Fruit fly (Drosophila melanogaster) whole organism, embryonic: ENCODE data around the gene Dic1.

Experiments used
- CG10267 ChIP-seq: fragments of 200-800 bp; sonication (Bioruptor generic); optimal IDR thresholded peaks from 2 replicates; lab custom pipeline; 2018; ENCODE audit warnings: missing biosample characterization, mild to moderate bottlenecking, missing genetic modification characterization, moderate library complexity
- CG10654 ChIP-seq: fragments of 200-800 bp; sonication (Bioruptor generic); optimal IDR thresholded peaks from 2 replicates; lab custom pipeline; 2016; ENCODE audit warnings: missing biosample characterization, missing genetic modification characterization
- CG11456 ChIP-seq: fragments of 200-800 bp; sonication (Bioruptor generic); IDR thresholded peaks from 3 replicates; pipeline ENCODE4 v1.3.6; 2022; ENCODE audit warnings: missing biosample characterization, missing genetic modification characterization
- CG12659 ChIP-seq: fragments of 200-800 bp; sonication (Bioruptor generic); optimal IDR thresholded peaks from 3 replicates; lab custom pipeline; 2017; ENCODE audit warnings: mild to moderate bottlenecking, missing biosample characterization, missing genetic modification reagents, missing genetic modification characterization
- CG13287 ChIP-seq: fragments of 200-800 bp; sonication (Bioruptor generic); IDR thresholded peaks from 2 replicates; pipeline ENCODE4 v1.3.6; 2022; ENCODE audit warnings: missing biosample characterization, missing genetic modification characterization; ENCODE audit not compliant: partially characterized antibody
- CG14860 ChIP-seq: fragments of 200-800 bp; sonication (Bioruptor generic); IDR thresholded peaks from 3 replicates; pipeline ENCODE4 v1.3.6; 2022; ENCODE audit warnings: missing biosample characterization, missing genetic modification characterization; ENCODE audit not compliant: partially characterized antibody
- CG17186 ChIP-seq: fragments of 200-800 bp; sonication (Bioruptor generic); optimal IDR thresholded peaks from 3 replicates; lab custom pipeline; 2017; ENCODE audit warnings: missing biosample characterization, missing genetic modification reagents, missing genetic modification characterization
- CG17829 ChIP-seq: fragments of 200-800 bp; optimal IDR thresholded peaks from 2 replicates; lab custom pipeline; 2019; ENCODE audit warnings: missing biosample characterization, mild to moderate bottlenecking, missing genetic modification characterization, moderate library complexity
- CG3163 ChIP-seq: fragments of 200-800 bp; sonication (Bioruptor generic); optimal IDR thresholded peaks from 3 replicates; lab custom pipeline; 2016; ENCODE audit warnings: missing biosample characterization, missing genetic modification characterization
- CG42726 ChIP-seq: fragments of 200-800 bp; sonication (Bioruptor generic); IDR thresholded peaks from 2 replicates; pipeline ENCODE4 v1.3.6; 2022; ENCODE audit warnings: missing biosample characterization, missing genetic modification characterization; ENCODE audit not compliant: partially characterized antibody
- CG8924 ChIP-seq: fragments of 200-800 bp; optimal IDR thresholded peaks from 3 replicates; lab custom pipeline; 2019; ENCODE audit warnings: missing biosample characterization, mild to moderate bottlenecking, missing genetic modification characterization, moderate library complexity
- CG9437 ChIP-seq: fragments of 200-800 bp; sonication (Bioruptor generic); optimal IDR thresholded peaks from 2 replicates; lab custom pipeline; 2018; ENCODE audit warnings: missing biosample characterization, mild to moderate bottlenecking, missing genetic modification characterization
- CG9609 ChIP-seq: fragments of 200-800 bp; sonication (Bioruptor generic); optimal IDR thresholded peaks from 3 replicates; lab custom pipeline; 2016; ENCODE audit warnings: missing biosample characterization, missing genetic modification characterization
- CG9817 ChIP-seq: fragments of 200-800 bp; sonication (Bioruptor generic); optimal IDR thresholded peaks from 2 replicates; lab custom pipeline; 2018; ENCODE audit warnings: missing biosample characterization, mild to moderate bottlenecking, missing genetic modification characterization, moderate library complexity
- CHES-1-like ChIP-seq: fragments of 200-800 bp; sonication (Bioruptor generic); optimal IDR thresholded peaks from 2 replicates; lab custom pipeline; 2016; ENCODE audit warnings: missing biosample characterization, missing genetic modification characterization
- Camta ChIP-seq: fragments of 200-800 bp; sonication (Bioruptor generic); optimal IDR thresholded peaks from 2 replicates; lab custom pipeline; 2016; ENCODE audit warnings: missing biosample characterization, missing genetic modification characterization
- CoRest ChIP-seq: fragments of 200-800 bp; sonication (Bioruptor generic); optimal IDR thresholded peaks from 3 replicates; lab custom pipeline; 2018; ENCODE audit warnings: missing biosample characterization, mild to moderate bottlenecking, missing genetic modification characterization, moderate library complexity
- Dad ChIP-seq: fragments of 200-800 bp; sonication (Bioruptor generic); optimal IDR thresholded peaks from 3 replicates; lab custom pipeline; 2016; ENCODE audit warnings: missing biosample characterization, missing genetic modification characterization
- Dip3 ChIP-seq: fragments of 200-800 bp; sonication (Bioruptor generic); optimal IDR thresholded peaks from 3 replicates; lab custom pipeline; 2016; ENCODE audit warnings: missing biosample characterization, missing genetic modification characterization
- Dll ChIP-seq: fragments of 200-800 bp; sonication (Bioruptor generic); IDR thresholded peaks from 4 replicates; pipeline ENCODE4 v1.3.6; 2022; ENCODE audit warnings: missing biosample characterization, missing genetic modification characterization; ENCODE audit not compliant: partially characterized antibody
- E2f1 ChIP-seq: fragments of 200-800 bp; sonication (Bioruptor generic); IDR thresholded peaks from 2 replicates; pipeline ENCODE4 v1.3.6; 2022; ENCODE audit warnings: missing biosample characterization, missing genetic modification characterization
- Gug ChIP-seq: fragments of 200-800 bp; sonication (Bioruptor generic); IDR thresholded peaks from 4 replicates; pipeline ENCODE4 v1.3.6; 2022; ENCODE audit warnings: missing biosample characterization, missing genetic modification characterization
- HLHmδ ChIP-seq: fragments of 200-800 bp; sonication (Bioruptor generic); optimal IDR thresholded peaks from 2 replicates; lab custom pipeline; 2018; ENCODE audit warnings: missing biosample characterization, mild to moderate bottlenecking, missing genetic modification characterization, moderate library complexity
- Hey ChIP-seq: fragments of 200-800 bp; sonication (Bioruptor generic); optimal IDR thresholded peaks from 3 replicates; lab custom pipeline; 2018; ENCODE audit warnings: missing biosample characterization, mild to moderate bottlenecking, missing genetic modification characterization
- Jarid2 ChIP-seq: fragments of 200-800 bp; sonication (Bioruptor generic); optimal IDR thresholded peaks from 3 replicates; lab custom pipeline; 2017; ENCODE audit warnings: mild to moderate bottlenecking, missing biosample characterization, missing genetic modification reagents, missing genetic modification characterization
- Kr ChIP-seq: fragments of 200-800 bp; sonication (Bioruptor generic); optimal IDR thresholded peaks from 2 replicates; lab custom pipeline; 2017; ENCODE audit warnings: missing biosample characterization, mild to moderate bottlenecking, missing genetic modification characterization
- MTF-1 ChIP-seq: fragments of 200-800 bp; sonication (Bioruptor generic); optimal IDR thresholded peaks from 2 replicates; lab custom pipeline; 2018; ENCODE audit warnings: missing biosample characterization, mild to moderate bottlenecking, missing genetic modification characterization, borderline replicate concordance
- NfI ChIP-seq: fragments of 200-800 bp; sonication (Bioruptor generic); optimal IDR thresholded peaks from 3 replicates; lab custom pipeline; 2018; ENCODE audit warnings: missing biosample characterization, mild to moderate bottlenecking, missing genetic modification characterization, moderate library complexity
- Rfx ChIP-seq: fragments of 200-800 bp; sonication (Bioruptor generic); IDR thresholded peaks from 2 replicates; pipeline ENCODE4 v1.3.6; 2022; ENCODE audit warnings: missing biosample characterization, missing genetic modification characterization
- Sry-β ChIP-seq: fragments of 200-800 bp; sonication (Bioruptor generic); optimal IDR thresholded peaks from 2 replicates; lab custom pipeline; 2018; ENCODE audit warnings: missing biosample characterization, mild to moderate bottlenecking, missing genetic modification characterization, moderate library complexity
- Usf ChIP-seq: fragments of 200-800 bp; sonication (Bioruptor generic); optimal IDR thresholded peaks from 2 replicates; lab custom pipeline; 2017; ENCODE audit warnings: missing genotype, missing biosample characterization, missing genetic modification characterization
- amos ChIP-seq: fragments of 200-800 bp; sonication (Bioruptor generic); IDR thresholded peaks from 2 replicates; pipeline ENCODE4 v1.3.6; 2022; ENCODE audit warnings: missing biosample characterization, missing genetic modification characterization; ENCODE audit not compliant: partially characterized antibody
- chn ChIP-seq: fragments of 200-800 bp; sonication (Bioruptor generic); optimal IDR thresholded peaks from 2 replicates; lab custom pipeline; 2016; ENCODE audit warnings: missing biosample characterization, missing genetic modification characterization
- disco-r ChIP-seq: fragments of 200-800 bp; sonication (Bioruptor generic); optimal IDR thresholded peaks from 2 replicates; lab custom pipeline; 2016; ENCODE audit warnings: missing biosample characterization, missing genetic modification characterization
- fu2 ChIP-seq: fragments of 200-800 bp; sonication (Bioruptor generic); optimal IDR thresholded peaks from 2 replicates; lab custom pipeline; 2016; ENCODE audit warnings: missing biosample characterization, missing genetic modification characterization
- gsb-n ChIP-seq: fragments of 200-800 bp; sonication (Bioruptor generic); optimal IDR thresholded peaks from 3 replicates; lab custom pipeline; 2018; ENCODE audit warnings: missing biosample characterization, mild to moderate bottlenecking, missing genetic modification characterization
- hb ChIP-seq: fragments of 200-800 bp; sonication (Bioruptor generic); IDR thresholded peaks from 3 replicates; pipeline ENCODE4 v1.3.6; 2022; ENCODE audit warnings: missing biosample characterization, missing genetic modification characterization; ENCODE audit not compliant: partially characterized antibody
- hkb ChIP-seq, 2 experiments: fragments of 200-800 bp in 1 of 2; fragments of >200 bp in 1 of 2; sonication (Bioruptor generic) in 1 of 2; IDR thresholded peaks in 1 of 2; optimal IDR thresholded peaks in 1 of 2; 2 replicates each; pipeline versions ENCODE4 v1.3.6 to Lab custom; 2017 to 2022; ENCODE audit warnings: missing biosample characterization in 1 of 2, missing genetic modification characterization in 1 of 2
- lab ChIP-seq: fragments of 200-800 bp; sonication (Bioruptor generic); optimal IDR thresholded peaks from 3 replicates; lab custom pipeline; 2017; ENCODE audit warnings: missing biosample characterization, missing genetic modification characterization, mild to moderate bottlenecking, moderate library complexity, missing genetic modification reagents
- lilli ChIP-seq: fragments of 200-800 bp; sonication (Bioruptor generic); optimal IDR thresholded peaks from 3 replicates; lab custom pipeline; 2016; ENCODE audit warnings: missing biosample characterization, missing genetic modification characterization
- p53 ChIP-seq: fragments of 200-800 bp; sonication (Bioruptor generic); optimal IDR thresholded peaks from 2 replicates; lab custom pipeline; 2016; ENCODE audit warnings: missing biosample characterization, missing genetic modification characterization
- pho ChIP-seq: fragments of 200-800 bp; sonication (Bioruptor generic); optimal IDR thresholded peaks from 2 replicates; lab custom pipeline; 2016; ENCODE audit warnings: missing biosample characterization, missing genetic modification characterization
- pum ChIP-seq: fragments of 200-800 bp; sonication (Bioruptor generic); optimal IDR thresholded peaks from 2 replicates; lab custom pipeline; 2016; ENCODE audit warnings: missing biosample characterization, missing genetic modification characterization
- repo ChIP-seq: fragments of 200-800 bp; sonication (Bioruptor generic); optimal IDR thresholded peaks from 2 replicates; lab custom pipeline; 2016; ENCODE audit warnings: missing biosample characterization, missing genetic modification characterization
- sens ChIP-seq: fragments of 200-800 bp; sonication (Bioruptor generic); peaks from one replicate; lab custom pipeline; 2016; ENCODE audit warnings: missing biosample characterization, missing genetic modification characterization
- shn ChIP-seq: fragments of 200-800 bp; sonication (Bioruptor generic); optimal IDR thresholded peaks from 3 replicates; lab custom pipeline; 2016; ENCODE audit warnings: missing biosample characterization, missing genetic modification characterization
- tap ChIP-seq: fragments of 200-800 bp; optimal IDR thresholded peaks from 3 replicates; lab custom pipeline; 2019; ENCODE audit warnings: missing biosample characterization, mild to moderate bottlenecking, missing genetic modification characterization, moderate library complexity
- tin ChIP-seq: fragments of 200-800 bp; sonication (Bioruptor generic); optimal IDR thresholded peaks from 3 replicates; lab custom pipeline; 2016; ENCODE audit warnings: missing biosample characterization, missing genetic modification characterization
- trem ChIP-seq: fragments of 200-800 bp; optimal IDR thresholded peaks from 3 replicates; lab custom pipeline; 2019; ENCODE audit warnings: missing biosample characterization, mild to moderate bottlenecking, missing genetic modification characterization, moderate library complexity
- wor ChIP-seq: fragments of 200-800 bp; sonication (Bioruptor generic); IDR thresholded peaks from 2 replicates; pipeline ENCODE4 v1.3.6; 2022; ENCODE audit warnings: missing biosample characterization, missing genetic modification characterization

Dic1 gene

DNA sequence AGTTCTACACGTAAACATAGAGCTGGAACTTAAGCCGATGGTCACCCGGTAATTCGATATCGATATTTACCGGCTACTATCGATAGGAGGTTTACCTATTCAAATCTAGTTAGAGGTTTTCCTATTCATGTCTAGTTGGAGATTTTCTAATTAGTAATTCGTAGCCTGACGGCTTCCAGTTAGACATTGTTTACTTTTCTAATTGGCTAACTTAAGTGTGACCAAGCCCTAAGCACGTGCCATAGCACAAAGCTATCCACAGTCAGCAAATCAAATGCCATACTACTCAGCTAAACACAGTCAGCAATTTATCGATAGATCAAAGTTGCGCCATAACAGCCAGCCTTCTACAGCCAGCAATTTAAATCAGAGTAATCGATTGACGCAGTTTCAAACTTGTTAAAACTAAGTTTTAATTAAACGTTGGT is 38.3 kb downstream of the Dic1 start, which contains the start of gene Dpm3 (continued):
- TF ChIP-seq CG12659: peak; percentile 85
- TF ChIP-seq amos (GFP tag; lab: Robert Waterston, UW): peak; percentile 85
- peak; percentile 38 for TF ChIP-seq Dip3 (GFP tag; lab: Kevin White, UChicago)
- peak; percentile 88 for TF ChIP-seq hb (GFP tag; lab: Robert Waterston, UW)
- peak; percentile 38 for TF ChIP-seq NfI (GFP tag; lab: Kevin White, UChicago)
- peak; percentile 98 for TF ChIP-seq CG9437
- TF ChIP-seq E2f1: peak; percentile 32; the same call in 1 of the 2 replicates
- TF ChIP-seq gsb-n (tag; lab: Kevin White, UChicago): peak; percentile 54
- no peak for TF ChIP-seq lab (GFP tag; lab: Kevin White, UChicago)
- peak; percentile 19 for TF ChIP-seq repo (GFP tag; lab: Kevin White, UChicago)
- TF ChIP-seq Hey (tag; lab: Kevin White, UChicago): no peak
- TF ChIP-seq Jarid2 (GFP tag; lab: Kevin White, UChicago): no peak
- peak; percentile 93 for TF ChIP-seq CG3163 (GFP tag; lab: Kevin White, UChicago)
- peak; percentile 58 for TF ChIP-seq CG10267
- peak; percentile 37 for TF ChIP-seq lilli
- peak; percentile 70 for TF ChIP-seq shn
- TF ChIP-seq CHES-1-like (GFP tag; lab: Kevin White, UChicago): peak; percentile 68
- peak; percentile 15 for TF ChIP-seq chn (GFP tag; lab: Kevin White, UChicago)
- peak; percentile 38 for TF ChIP-seq CG9609
- TF ChIP-seq CG17186: peak; percentile 10
- TF ChIP-seq Gug (GFP tag; lab: Robert Waterston, UW): no peak
- peak; percentile 46 for TF ChIP-seq p53 (GFP tag; lab: Kevin White, UChicago)
- peak; percentile 97 for TF ChIP-seq CG13287 (GFP tag; lab: Robert Waterston, UW)
- peak; percentile 82 for TF ChIP-seq trem
- TF ChIP-seq CG42726: peak; percentile 84
- peak; percentile 7 for TF ChIP-seq Dad (GFP tag; lab: Kevin White, UChicago)
- TF ChIP-seq pum (GFP tag; lab: Kevin White, UChicago): peak; percentile 41
- TF ChIP-seq Usf: no peak
- TF ChIP-seq CG9817: peak; percentile 40
- peak; percentile 31 for TF ChIP-seq Sry-β (GFP tag; lab: Kevin White, UChicago)
- TF ChIP-seq Rfx (GFP tag; lab: Robert Waterston, UW): peak; percentile 49
- no peak for TF ChIP-seq MTF-1 (GFP tag; lab: Kevin White, UChicago)
- no peak for TF ChIP-seq CG11456 (GFP tag; lab: Robert Waterston, UW)
- peak; percentile 14 for TF ChIP-seq tap (tag; lab: Kevin White, UChicago)
- TF ChIP-seq Dll (GFP tag; lab: Robert Waterston, UW): peak; percentile 97
- TF ChIP-seq wor (GFP tag; lab: Robert Waterston, UW): no peak
- TF ChIP-seq disco-r: no peak
- TF ChIP-seq hkb (optimal IDR thresholded peaks at IDR 0.05; lab: Kevin White, UChicago): peak; percentile 62
- TF ChIP-seq hkb (GFP tag; IDR thresholded peaks at IDR 0.05; lab: Robert Waterston, UW): no peak
- peak; percentile 60 for TF ChIP-seq pho (GFP tag; lab: Kevin White, UChicago)
- TF ChIP-seq CG14860 (GFP tag; lab: Robert Waterston, UW): peak; percentile 91
- peak; percentile 10 for TF ChIP-seq fu2 (GFP tag; lab: Kevin White, UChicago)
- peak; percentile 60 for TF ChIP-seq Camta (GFP tag; lab: Kevin White, UChicago)
- TF ChIP-seq CoRest (tag; lab: Kevin White, UChicago): peak; percentile 76
- peak; percentile 27 for TF ChIP-seq tin (GFP tag; lab: Kevin White, UChicago)
- no peak for TF ChIP-seq Kr (GFP tag; lab: Kevin White, UChicago)
- TF ChIP-seq CG10654 (GFP tag; lab: Kevin White, UChicago): peak; percentile 8
- peak; percentile 39 for TF ChIP-seq CG8924 (tag; lab: Kevin White, UChicago)
- peak; percentile 86 for TF ChIP-seq sens (GFP tag; lab: Kevin White, UChicago)
- no peak for TF ChIP-seq HLHmδ (GFP tag; lab: Kevin White, UChicago)
- peak; percentile 50 for TF ChIP-seq CG17829 (tag; lab: Kevin White, UChicago)
